Worm (Caenorhabditis elegans) whole organism, dauer: ENCODE results near the gene F02A9.1.

Experiments used
- unc-62 ChIP-seq: sonication (generic microtip); optimal IDR thresholded peaks from 2 replicates; lab custom pipeline; 2017; ENCODE audit warnings: missing biosample characterization, missing genetic modification reagents, missing genetic modification characterization

Gene F02A9.1

ce11 chrIII:9053263-9053662 is 24.3 kb downstream of the F02A9.1 start:
- TF ChIP-seq unc-62 (GFP tag; lab: Kevin White, UChicago): no peak

ce11 chrIII:9052371-9052978 is 25.1 kb downstream of the F02A9.1 start:
- TF ChIP-seq unc-62 (GFP tag; lab: Kevin White, UChicago): no peak

- TF ChIP-seq unc-62 (GFP tag; lab: Kevin White, UChicago): no peak
These were observed 25.9 kb downstream of the F02A9.1 start for ce11 chrIII:9051714-9052113.

ce11 chrIII:9051119-9051597 is 26.4 kb downstream of the F02A9.1 start:
- TF ChIP-seq unc-62 (GFP tag; lab: Kevin White, UChicago): no peak

- no peak for TF ChIP-seq unc-62 (GFP tag; lab: Kevin White, UChicago)
These were observed 27.0 kb downstream of the F02A9.1 start, which contains the start of gene ikke-1 for ce11 chrIII:9050600-9050999. TSS of gene ikke-1 (minus strand) at chrIII:9050700.

ce11 chrIII:9047260-9047659 is 30.3 kb downstream of the F02A9.1 start:
- no peak for TF ChIP-seq unc-62 (GFP tag; lab: Kevin White, UChicago)

- no peak for TF ChIP-seq unc-62 (GFP tag; lab: Kevin White, UChicago)
These were observed 31.8 kb downstream of the F02A9.1 start, which contains the start of gene R107.2 for ce11 chrIII:9045838-9046237. TSS of gene R107.2 (minus strand) at chrIII:9045938.

- no peak for TF ChIP-seq unc-62 (GFP tag; lab: Kevin White, UChicago)
These were observed 34.4 kb downstream of the F02A9.1 start, which contains the start of gene nac-2 for ce11 chrIII:9043200-9043599. TSS of gene nac-2 (minus strand) at chrIII:9043300.

ce11 chrIII:9037658-9038057 is 40.0 kb downstream of the F02A9.1 start, which contains the start of gene R107.9:
TSS of gene R107.9 (plus strand) at chrIII:9037958.
- TF ChIP-seq unc-62 (GFP tag; lab: Kevin White, UChicago): no peak

- no peak for TF ChIP-seq unc-62 (GFP tag; lab: Kevin White, UChicago)
These were observed 42.6 kb downstream of the F02A9.1 start for ce11 chrIII:9035037-9035436.

ce11 chrIII:9034133-9034532 is 43.5 kb downstream of the F02A9.1 start:
- no peak for TF ChIP-seq unc-62 (GFP tag; lab: Kevin White, UChicago)

- no peak for TF ChIP-seq unc-62 (GFP tag; lab: Kevin White, UChicago)
These were observed 46.8 kb downstream of the F02A9.1 start for ce11 chrIII:9030818-9031217.

- no peak for TF ChIP-seq unc-62 (GFP tag; lab: Kevin White, UChicago)
These were observed 50.7 kb downstream of the F02A9.1 start, which contains the start of gene F59B2.13 for ce11 chrIII:9026951-9027350. TSS of gene F59B2.13 (minus strand) at chrIII:9027051.
